Fruit fly (Drosophila melanogaster): ENCODE data around the gene Alms1a.

The Alms1a gene

dm6 chrX:4596467-4597183 lies 39.2 kb downstream of the Alms1a start:
- TF ChIP-seq Dll (optimal IDR thresholded peaks at IDR 0.05) (no peak), CG8478 (optimal IDR thresholded peaks at IDR 0.05) (no peak), usp (GFP tag; optimal IDR thresholded peaks at IDR 0.05) (no peak), psq (optimal IDR thresholded peaks at IDR 0.05) (no peak), pan (optimal IDR thresholded peaks at IDR 0.05) (no peak), EcR (GFP tag; optimal IDR thresholded peaks at IDR 0.05) (no peak)

dm6 chrX:4592258-4592657 lies 43.5 kb downstream of the Alms1a start:
- TF ChIP-seq CG8478 (optimal IDR thresholded peaks at IDR 0.05) (no peak), psq (optimal IDR thresholded peaks at IDR 0.05) (no peak), pan (optimal IDR thresholded peaks at IDR 0.05) (no peak), usp (GFP tag; optimal IDR thresholded peaks at IDR 0.05) (no peak), Dll (optimal IDR thresholded peaks at IDR 0.05) (no peak), EcR (GFP tag; optimal IDR thresholded peaks at IDR 0.05) (no peak)

dm6 chrX:4590772-4591064 lies 45.1 kb downstream of the Alms1a start:
- TF ChIP-seq psq (optimal IDR thresholded peaks at IDR 0.05) (no peak), pan (optimal IDR thresholded peaks at IDR 0.05) (no peak), Dll (optimal IDR thresholded peaks at IDR 0.05) (no peak), usp (GFP tag; optimal IDR thresholded peaks at IDR 0.05) (no peak), EcR (GFP tag; optimal IDR thresholded peaks at IDR 0.05) (no peak), CG8478 (optimal IDR thresholded peaks at IDR 0.05) (no peak)

dm6 chrX:4589951-4590771 lies 45.6 kb downstream of the Alms1a start:
- TF ChIP-seq psq (optimal IDR thresholded peaks at IDR 0.05) (no peak), Dll (optimal IDR thresholded peaks at IDR 0.05) (no peak), CG8478 (optimal IDR thresholded peaks at IDR 0.05) (peak; percentile 35), usp (GFP tag; optimal IDR thresholded peaks at IDR 0.05) (no peak), pan (optimal IDR thresholded peaks at IDR 0.05) (no peak), EcR (GFP tag; optimal IDR thresholded peaks at IDR 0.05) (no peak)

dm6 chrX:4588981-4589380 lies 46.8 kb downstream of the Alms1a start:
- TF ChIP-seq pan (optimal IDR thresholded peaks at IDR 0.05) (no peak), EcR (GFP tag; optimal IDR thresholded peaks at IDR 0.05) (no peak), usp (GFP tag; optimal IDR thresholded peaks at IDR 0.05) (no peak), Dll (optimal IDR thresholded peaks at IDR 0.05) (no peak), psq (optimal IDR thresholded peaks at IDR 0.05) (no peak), CG8478 (optimal IDR thresholded peaks at IDR 0.05) (no peak)

- TF ChIP-seq usp (GFP tag; optimal IDR thresholded peaks at IDR 0.05) (no peak), CG8478 (optimal IDR thresholded peaks at IDR 0.05) (no peak), pan (optimal IDR thresholded peaks at IDR 0.05) (no peak), EcR (GFP tag; optimal IDR thresholded peaks at IDR 0.05) (no peak), psq (optimal IDR thresholded peaks at IDR 0.05) (no peak), Dll (optimal IDR thresholded peaks at IDR 0.05) (no peak)
These were observed 48.2 kb downstream of the Alms1a start for dm6 chrX:4587584-4587983.

- TF ChIP-seq Dll (optimal IDR thresholded peaks at IDR 0.05) = no peak
- no peak for TF ChIP-seq psq (optimal IDR thresholded peaks at IDR 0.05)
- TF ChIP-seq usp (GFP tag; optimal IDR thresholded peaks at IDR 0.05) = no peak
- no peak for TF ChIP-seq EcR (GFP tag; optimal IDR thresholded peaks at IDR 0.05)
- no peak for TF ChIP-seq CG8478 (optimal IDR thresholded peaks at IDR 0.05)
- no peak for TF ChIP-seq pan (optimal IDR thresholded peaks at IDR 0.05)
These were observed 53.4 kb downstream of the Alms1a start for dm6 chrX:4582422-4582821.

- TF ChIP-seq EcR (GFP tag; optimal IDR thresholded peaks at IDR 0.05) (no peak), usp (GFP tag; optimal IDR thresholded peaks at IDR 0.05) (no peak), Dll (optimal IDR thresholded peaks at IDR 0.05) (no peak), psq (optimal IDR thresholded peaks at IDR 0.05) (no peak), CG8478 (optimal IDR thresholded peaks at IDR 0.05) (no peak), pan (optimal IDR thresholded peaks at IDR 0.05) (no peak)
These were observed 54.0 kb downstream of the Alms1a start for dm6 chrX:4581769-4582168.
